Fruit fly (Drosophila melanogaster): ENCODE measurements around the gene danr.

The danr gene

DNA sequence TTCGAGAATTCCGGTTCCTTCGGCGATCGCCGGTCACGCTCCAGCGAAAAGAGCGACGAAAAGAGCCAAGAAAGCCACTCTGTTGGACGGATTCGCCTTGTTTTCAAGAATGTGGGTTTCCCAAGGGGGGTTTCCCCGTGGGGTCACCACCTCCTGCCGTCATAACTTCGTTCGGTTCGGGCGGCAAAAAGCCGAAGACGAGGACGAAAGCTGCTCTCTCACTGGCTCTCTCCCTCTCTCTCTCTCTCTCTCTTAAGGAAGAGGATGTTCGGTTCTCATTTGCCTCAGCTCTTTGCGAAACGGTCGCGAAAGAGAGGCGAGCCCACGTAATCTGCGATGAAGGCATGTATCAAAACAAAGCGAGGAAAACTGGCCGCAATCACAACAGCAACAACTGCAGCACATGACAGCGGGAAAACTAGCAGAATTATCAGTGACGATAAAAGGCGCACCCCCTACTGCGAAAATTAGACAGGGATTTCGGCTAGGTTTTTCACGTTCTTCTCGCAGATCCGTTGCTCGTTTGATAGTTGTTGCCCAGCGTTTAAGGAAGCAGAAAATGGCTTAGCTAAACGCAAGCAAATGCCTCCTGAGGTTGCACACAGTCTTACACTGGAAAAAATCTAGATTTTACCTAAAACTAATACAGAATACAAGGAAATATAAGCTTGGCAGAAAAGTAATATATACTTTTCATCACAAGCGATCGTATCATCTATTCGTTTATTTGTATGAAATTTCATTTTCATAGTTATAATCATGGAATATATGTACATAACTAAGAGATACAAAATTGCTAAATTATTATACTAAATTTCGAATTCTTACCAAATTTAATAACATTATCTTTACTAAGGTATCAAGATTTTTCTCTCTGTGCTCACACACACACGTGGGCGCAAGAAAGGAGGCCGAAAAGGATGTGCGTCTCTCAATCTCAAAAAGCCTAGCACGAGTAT lies 45.9 kb downstream of the danr start, which contains the start of gene dan (continued):
- TF ChIP-seq CG7786 (GFP tag; optimal IDR thresholded peaks at IDR 0.05) (no peak), CG4328 (GFP tag; optimal IDR thresholded peaks at IDR 0.05) (no peak), CG12769 (tag; optimal IDR thresholded peaks at IDR 0.05) (no peak), yki (optimal IDR thresholded peaks at IDR 0.05) (peak; percentile 8), Camta (GFP tag; optimal IDR thresholded peaks at IDR 0.05) (peak; percentile 2), knrl (GFP tag; IDR thresholded peaks at IDR 0.05; ENCODE audit: partially characterized antibody) (no peak), CG10147 (GFP tag; optimal IDR thresholded peaks at IDR 0.05) (peak; percentile 55), CG7556 (GFP tag; optimal IDR thresholded peaks at IDR 0.05) (peak; percentile 77), Fer1 (GFP tag; optimal IDR thresholded peaks at IDR 0.05) (peak; percentile 6), crol (GFP tag; IDR thresholded peaks at IDR 0.05) (peak; percentile 40; the same call in 1 of the 2 replicates), CG10543 (GFP tag; optimal IDR thresholded peaks at IDR 0.05) (no peak), tna (GFP tag; IDR thresholded peaks at IDR 0.05; ENCODE audit: partially characterized antibody) (no peak), CG1602 (GFP tag; optimal IDR thresholded peaks at IDR 0.05) (peak; percentile 6), CG2120 (GFP tag; optimal IDR thresholded peaks at IDR 0.05) (peak; percentile 18), CG30403 (GFP tag; optimal IDR thresholded peaks at IDR 0.05) (peak; percentile 63), Sox102F (GFP tag; optimal IDR thresholded peaks at IDR 0.05) (peak; percentile 27), Lhr (GFP tag; optimal IDR thresholded peaks at IDR 0.05) (no peak), Adf1 (GFP tag; IDR thresholded peaks at IDR 0.05) (no peak), CG9727 (GFP tag; optimal IDR thresholded peaks at IDR 0.05) (peak; percentile 82), dysf (GFP tag; IDR thresholded peaks at IDR 0.05) (0 out of 3 replicates have a peak, but pooled peaks have one; percentile 38), CG17829 (tag; optimal IDR thresholded peaks at IDR 0.05) (peak; percentile 60), PHDP (tag; optimal IDR thresholded peaks at IDR 0.05) (peak; percentile 49), Hmr (GFP tag; optimal IDR thresholded peaks at IDR 0.05) (peak; percentile 63), Oli (tag; optimal IDR thresholded peaks at IDR 0.05) (peak; percentile 44), sob (GFP tag; IDR thresholded peaks at IDR 0.05) (no peak), trem (tag; optimal IDR thresholded peaks at IDR 0.05) (peak; percentile 30), nmo (GFP tag; optimal IDR thresholded peaks at IDR 0.05) (peak; percentile 71), Lpt (GFP tag; optimal IDR thresholded peaks at IDR 0.05) (no peak), Meics (GFP tag; optimal IDR thresholded peaks at IDR 0.05) (peak; percentile 68), CG2678 (tag; optimal IDR thresholded peaks at IDR 0.05) (peak; percentile 68), CG17361 (GFP tag; IDR thresholded peaks at IDR 0.05) (peak; percentile 78), CG11695 (GFP tag; IDR thresholded peaks at IDR 0.05) (0 out of 3 replicates have a peak, but pooled peaks have one; percentile 45), dimm (GFP tag; IDR thresholded peaks at IDR 0.05) (no peak), lola (GFP tag; optimal IDR thresholded peaks at IDR 0.05) (peak in 1 of 3 experiments; percentile 73), CG13775 (GFP tag; optimal IDR thresholded peaks at IDR 0.05) (peak; percentile 59), ATbp (GFP tag; optimal IDR thresholded peaks at IDR 0.05) (peak; percentile 12), CG12155 (GFP tag; optimal IDR thresholded peaks at IDR 0.05) (peak; percentile 11), dmrt99B (tag; optimal IDR thresholded peaks at IDR 0.05) (peak; percentile 53), Bgb (GFP tag; IDR thresholded peaks at IDR 0.05; ENCODE audit: partially characterized antibody) (no peak), CG8924 (tag; optimal IDR thresholded peaks at IDR 0.05) (peak; percentile 66), CTCF (GFP tag; optimal IDR thresholded peaks at IDR 0.05) (no peak), Nf-YC (tag; optimal IDR thresholded peaks at IDR 0.05) (peak; percentile 47), row (GFP tag; IDR thresholded peaks at IDR 0.05) (peak; percentile 30; the same call in 1 of the 3 replicates), Dek (tag; optimal IDR thresholded peaks at IDR 0.05) (peak; percentile 41), CG6813 (GFP tag; optimal IDR thresholded peaks at IDR 0.05) (peak; percentile 12), CG13424 (tag; optimal IDR thresholded peaks at IDR 0.05) (peak; percentile 61), CG12659 (GFP tag; optimal IDR thresholded peaks at IDR 0.05) (peak; percentile 37), CG8359 (GFP tag; optimal IDR thresholded peaks at IDR 0.05; ENCODE audit: borderline replicate concordance) (no peak)
